Fruit fly (Drosophila melanogaster) whole organism, embryonic: Measurements from ENCODE around the gene sing.

Experiments used
- Atf6 ChIP-seq: fragments of 200-800 bp; sonication (Bioruptor generic); IDR thresholded peaks from 2 replicates; pipeline ENCODE4 v1.3.6; 2022; ENCODE audit warnings: missing biosample characterization, missing genetic modification characterization
- BEAF-32 ChIP-seq: fragments of 200-800 bp; sonication (Bioruptor generic); optimal IDR thresholded peaks from 3 replicates; lab custom pipeline; 2017; ENCODE audit warnings: missing biosample characterization, missing genetic modification characterization, mild to moderate bottlenecking, moderate library complexity, missing genetic modification reagents
- CG11093 ChIP-seq: fragments of 200-800 bp; sonication (Bioruptor generic); IDR thresholded peaks from 3 replicates; pipeline ENCODE4 v1.3.6; 2022; ENCODE audit warnings: missing biosample characterization, missing genetic modification characterization
- CG11560 ChIP-seq: fragments of 200-800 bp; sonication (Bioruptor generic); IDR thresholded peaks from 3 replicates; pipeline ENCODE4 v1.3.6; 2022; ENCODE audit warnings: missing biosample characterization, missing genetic modification characterization
- CG12155 ChIP-seq: fragments of 200-800 bp; sonication (Bioruptor generic); optimal IDR thresholded peaks from 3 replicates; lab custom pipeline; 2016; ENCODE audit warnings: missing biosample characterization, missing genetic modification characterization
- CG14965 ChIP-seq: fragments of 200-800 bp; sonication (Bioruptor generic); optimal IDR thresholded peaks from 2 replicates; lab custom pipeline; 2016; ENCODE audit warnings: missing biosample characterization, missing genetic modification characterization, borderline replicate concordance
- CG1529 ChIP-seq: fragments of 200-800 bp; sonication (Bioruptor generic); optimal IDR thresholded peaks from 3 replicates; lab custom pipeline; 2018; ENCODE audit warnings: missing biosample characterization, missing genetic modification characterization
- CG15601 ChIP-seq: fragments of 200-800 bp; sonication (Bioruptor generic); optimal IDR thresholded peaks from 3 replicates; lab custom pipeline; 2019; ENCODE audit warnings: missing biosample characterization, mild to moderate bottlenecking, missing genetic modification characterization, moderate library complexity
- CG16863 ChIP-seq: fragments of 200-800 bp; sonication (Bioruptor generic); optimal IDR thresholded peaks from 3 replicates; lab custom pipeline; 2016; ENCODE audit warnings: missing biosample characterization, missing genetic modification characterization
- CG17829 ChIP-seq: fragments of 200-800 bp; optimal IDR thresholded peaks from 2 replicates; lab custom pipeline; 2019; ENCODE audit warnings: missing biosample characterization, mild to moderate bottlenecking, missing genetic modification characterization, moderate library complexity
- CG3726 ChIP-seq: fragments of 200-800 bp; sonication (Bioruptor generic); IDR thresholded peaks from 3 replicates; pipeline ENCODE4, ENCODE4 v1.3.6; 2022; ENCODE audit warnings: missing biosample characterization, missing genetic modification characterization
- CG6854 ChIP-seq: fragments of 200-800 bp; sonication (Bioruptor generic); optimal IDR thresholded peaks from 3 replicates; lab custom pipeline; 2017; ENCODE audit warnings: missing biosample characterization, mild to moderate bottlenecking, missing genetic modification characterization
- CG7963 ChIP-seq: fragments of 200-800 bp; sonication (Bioruptor generic); IDR thresholded peaks from 3 replicates; pipeline ENCODE4 v1.3.6; 2022; ENCODE audit warnings: missing biosample characterization, missing genetic modification characterization; ENCODE audit not compliant: partially characterized antibody
- CG8290 ChIP-seq, 3 experiments: fragments of 200-800 bp; sonication (Bioruptor generic); optimal IDR thresholded peaks; 2 replicates each; lab custom pipeline; 2016 to 2019; ENCODE audit warnings: missing biosample characterization in 3 of 3, missing genetic modification characterization in 3 of 3, mild to moderate bottlenecking in 2 of 3, moderate library complexity in 1 of 3
- CG8478 ChIP-seq: fragments of >200 bp; optimal IDR thresholded peaks from 2 replicates; lab custom pipeline; 2018
- CG9932 ChIP-seq: fragments of 200-800 bp; sonication (Bioruptor generic); IDR thresholded peaks from 2 replicates; pipeline ENCODE4 v1.3.6; 2022; ENCODE audit warnings: missing biosample characterization, missing genetic modification characterization
- CTCF ChIP-seq: fragments of 200-800 bp; sonication (Bioruptor generic); optimal IDR thresholded peaks from 2 replicates; lab custom pipeline; 2017; ENCODE audit warnings: missing biosample characterization, mild to moderate bottlenecking, missing genetic modification characterization, moderate library complexity
- Dbx ChIP-seq: fragments of 200-800 bp; sonication (Bioruptor generic); IDR thresholded peaks from 3 replicates; pipeline ENCODE4 v1.3.6; 2022; ENCODE audit warnings: missing biosample characterization, missing genetic modification characterization
- Dll ChIP-seq: fragments of 200-800 bp; sonication (Bioruptor generic); IDR thresholded peaks from 4 replicates; pipeline ENCODE4 v1.3.6; 2022; ENCODE audit warnings: missing biosample characterization, missing genetic modification characterization; ENCODE audit not compliant: partially characterized antibody
- Doc3 ChIP-seq: fragments of 200-800 bp; sonication (Bioruptor generic); IDR thresholded peaks from 3 replicates; pipeline ENCODE4 v1.3.6; 2022; ENCODE audit warnings: missing biosample characterization, missing genetic modification characterization; ENCODE audit not compliant: partially characterized antibody
- Fer2 ChIP-seq: fragments of 200-800 bp; sonication (Bioruptor generic); optimal IDR thresholded peaks from 2 replicates; lab custom pipeline; 2018; ENCODE audit warnings: missing biosample characterization, mild to moderate bottlenecking, missing genetic modification characterization, moderate library complexity
- Gsc ChIP-seq: fragments of 200-800 bp; sonication (Bioruptor generic); IDR thresholded peaks from 2 replicates; pipeline ENCODE4 v1.3.6; 2022; ENCODE audit warnings: missing biosample characterization, missing genetic modification characterization
- Hand ChIP-seq: fragments of 200-800 bp; sonication (Bioruptor generic); optimal IDR thresholded peaks from 2 replicates; lab custom pipeline; 2017; ENCODE audit warnings: mild to moderate bottlenecking, missing biosample characterization, missing genetic modification reagents, missing genetic modification characterization
- Lhr ChIP-seq: fragments of 200-800 bp; sonication (Bioruptor generic); optimal IDR thresholded peaks from 3 replicates; lab custom pipeline; 2017; ENCODE audit warnings: mild to moderate bottlenecking, missing biosample characterization, missing genetic modification reagents, missing genetic modification characterization
- Lpt ChIP-seq: fragments of >200 bp; optimal IDR thresholded peaks from 2 replicates; lab custom pipeline; 2018; ENCODE audit warnings: missing biosample characterization, missing genetic modification characterization
- Mes4 ChIP-seq: fragments of 200-800 bp; sonication (Bioruptor generic); optimal IDR thresholded peaks from 2 replicates; lab custom pipeline; 2016; ENCODE audit warnings: missing biosample characterization, missing genetic modification characterization
- NfI ChIP-seq: fragments of 200-800 bp; sonication (Bioruptor generic); optimal IDR thresholded peaks from 3 replicates; lab custom pipeline; 2018; ENCODE audit warnings: missing biosample characterization, mild to moderate bottlenecking, missing genetic modification characterization, moderate library complexity
- Oli ChIP-seq: fragments of 200-800 bp; sonication (Bioruptor generic); optimal IDR thresholded peaks from 2 replicates; lab custom pipeline; 2018; ENCODE audit warnings: missing biosample characterization, mild to moderate bottlenecking, missing genetic modification characterization, moderate library complexity
- Rfx ChIP-seq: fragments of 200-800 bp; sonication (Bioruptor generic); IDR thresholded peaks from 2 replicates; pipeline ENCODE4 v1.3.6; 2022; ENCODE audit warnings: missing biosample characterization, missing genetic modification characterization
- Scr ChIP-seq: fragments of 200-800 bp; sonication (Bioruptor generic); IDR thresholded peaks from 2 replicates; pipeline ENCODE4 v1.3.6; 2022; ENCODE audit warnings: missing biosample characterization, missing genetic modification characterization; ENCODE audit not compliant: partially characterized antibody
- ash1 ChIP-seq: fragments of 200-800 bp; sonication (Bioruptor generic); optimal IDR thresholded peaks from 2 replicates; lab custom pipeline; 2018; ENCODE audit warnings: missing biosample characterization, mild to moderate bottlenecking, missing genetic modification characterization
- danr ChIP-seq: fragments of 200-800 bp; sonication (Bioruptor generic); IDR thresholded peaks from 2 replicates; pipeline ENCODE4 v1.3.6; 2022; ENCODE audit warnings: missing biosample characterization, missing genetic modification characterization
- eve ChIP-seq, 2 experiments: fragments of >200 bp; optimal IDR thresholded peaks; 2 replicates each; lab custom pipeline; 2017; ENCODE audit warnings: missing biosample characterization in 2 of 2, missing genetic modification characterization in 2 of 2
- gfzf ChIP-seq: fragments of 200-800 bp; sonication (Bioruptor generic); optimal IDR thresholded peaks from 2 replicates; lab custom pipeline; 2016; ENCODE audit warnings: missing biosample characterization, mild to moderate bottlenecking, missing genetic modification characterization, moderate library complexity
- ham ChIP-seq: fragments of 200-800 bp; sonication (Bioruptor generic); IDR thresholded peaks from 2 replicates; pipeline ENCODE4 v1.3.6; 2022; ENCODE audit warnings: missing biosample characterization, missing genetic modification characterization
- kah ChIP-seq: fragments of 200-800 bp; sonication (Bioruptor generic); optimal IDR thresholded peaks from 2 replicates; lab custom pipeline; 2018; ENCODE audit warnings: missing biosample characterization, mild to moderate bottlenecking, missing genetic modification characterization
- mld ChIP-seq: fragments of 200-800 bp; sonication (Bioruptor generic); IDR thresholded peaks from 3 replicates; pipeline ENCODE4 v1.3.6; 2022; ENCODE audit warnings: missing biosample characterization, missing genetic modification characterization; ENCODE audit not compliant: partially characterized antibody
- pan ChIP-seq, 4 experiments: fragments of >200 bp in 3 of 4; fragments of 200-800 bp in 1 of 4; sonication (Bioruptor generic) in 1 of 4; optimal IDR thresholded peaks in 3 of 4; IDR thresholded peaks in 1 of 4; 2 replicates each; pipeline versions ENCODE4 v1.3.6 to Lab custom; 2017 to 2022; ENCODE audit warnings: missing biosample characterization in 2 of 4, missing genetic modification characterization in 2 of 4, mixed read lengths in 1 of 4
- phol ChIP-seq: fragments of 200-800 bp; sonication (Bioruptor generic); optimal IDR thresholded peaks from 3 replicates; lab custom pipeline; 2018; ENCODE audit warnings: missing biosample characterization, mild to moderate bottlenecking, missing genetic modification characterization, moderate library complexity
- ro ChIP-seq: fragments of 200-800 bp; sonication (Bioruptor generic); IDR thresholded peaks from 2 replicates; pipeline ENCODE4 v1.3.6; 2022; ENCODE audit warnings: missing biosample characterization, missing genetic modification characterization
- row ChIP-seq: fragments of 200-800 bp; sonication (Bioruptor generic); IDR thresholded peaks from 3 replicates; pipeline ENCODE4 v1.3.6; 2022; ENCODE audit warnings: missing biosample characterization, missing genetic modification characterization
- sd ChIP-seq: fragments of 200-800 bp; sonication (Bioruptor generic); optimal IDR thresholded peaks from 3 replicates; lab custom pipeline; 2018; ENCODE audit warnings: missing biosample characterization, mild to moderate bottlenecking, missing genetic modification characterization, moderate library complexity
- sna ChIP-seq: fragments of 200-800 bp; sonication (Bioruptor generic); IDR thresholded peaks from 2 replicates; pipeline ENCODE4 v1.3.6; 2022; ENCODE audit warnings: missing biosample characterization, missing genetic modification characterization; ENCODE audit not compliant: partially characterized antibody
- sr ChIP-seq: fragments of 200-800 bp; sonication (Bioruptor generic); IDR thresholded peaks from 3 replicates; pipeline ENCODE4 v1.3.6; 2022; ENCODE audit warnings: missing biosample characterization, missing genetic modification characterization
- tna ChIP-seq: fragments of 200-800 bp; sonication (Bioruptor generic); IDR thresholded peaks from 2 replicates; pipeline ENCODE4 v1.3.6; 2022; ENCODE audit warnings: missing biosample characterization, missing genetic modification characterization; ENCODE audit not compliant: partially characterized antibody
- trh ChIP-seq: fragments of 200-800 bp; sonication (Bioruptor generic); optimal IDR thresholded peaks from 2 replicates; lab custom pipeline; 2016; ENCODE audit warnings: missing biosample characterization, missing genetic modification characterization
- vnd ChIP-seq: fragments of 200-800 bp; sonication (Bioruptor generic); IDR thresholded peaks from 3 replicates; pipeline ENCODE4 v1.3.6; 2022; ENCODE audit warnings: missing biosample characterization, missing genetic modification characterization; ENCODE audit not compliant: partially characterized antibody
- zen ChIP-seq: fragments of 200-800 bp; sonication (Bioruptor generic); optimal IDR thresholded peaks from 3 replicates; lab custom pipeline; 2018; ENCODE audit warnings: missing biosample characterization, mild to moderate bottlenecking, missing genetic modification characterization, moderate library complexity

The sing gene

dm6 chrX:16651098-16651497 is 28.0 kb upstream of the sing start, which contains the start of the genes CG32573 and CG42512 (continued):
- TF ChIP-seq vnd (GFP tag; lab: Robert Waterston, UW) (0 out of 3 replicates have a peak, but pooled peaks have one; percentile 52), Lhr (peak; percentile 39), sna (peak; percentile 59), CG7963 (GFP tag; lab: Robert Waterston, UW) (peak; percentile 69), kah (GFP tag; lab: Kevin White, UChicago) (no peak), Doc3 (peak; percentile 62; the same call in 2 of the 3 replicates), BEAF-32 (GFP tag; lab: Kevin White, UChicago) (peak; percentile 71), sd (tag; lab: Kevin White, UChicago) (peak; percentile 17), phol (tag; lab: Kevin White, UChicago) (peak; percentile 20), CG17829 (tag; lab: Kevin White, UChicago) (peak; percentile 16), tna (GFP tag; lab: Robert Waterston, UW) (peak; percentile 74), CG8290 (GFP tag; optimal IDR thresholded peaks at IDR 0.05; lab: Kevin White, UChicago) (no peak), CG8290 (tag; optimal IDR thresholded peaks at IDR 0.05; lab: Kevin White, UChicago) (peak in 1 of 2 experiments; percentile 71), Scr (GFP tag; lab: Robert Waterston, UW) (peak; percentile 65), CG15601 (tag; lab: Kevin White, UChicago) (peak; percentile 24)

dm6 chrX:16651625-16652024 is 27.5 kb upstream of the sing start:
- TF ChIP-seq CG11093 (GFP tag; lab: Robert Waterston, UW) (no peak), zen (no peak), sna (no peak), Dbx (no peak), sr (GFP tag; lab: Robert Waterston, UW) (no peak), Atf6 (GFP tag; lab: Robert Waterston, UW) (no peak), CG14965 (GFP tag; lab: Kevin White, UChicago) (no peak), Hand (GFP tag; lab: Kevin White, UChicago) (no peak), Gsc (GFP tag; lab: Robert Waterston, UW) (no peak), pan (optimal IDR thresholded peaks at IDR 0.05; lab: Kevin White, UChicago) (no peak), pan (GFP tag; optimal IDR thresholded peaks at IDR 0.05 in 1 of 2, IDR thresholded peaks at IDR 0.05 in 1 of 2) (no peak), Mes4 (GFP tag; lab: Kevin White, UChicago) (no peak), Oli (tag; lab: Kevin White, UChicago) (no peak), trh (GFP tag; lab: Kevin White, UChicago) (no peak), mld (GFP tag; lab: Robert Waterston, UW) (no peak), CG16863 (GFP tag; lab: Kevin White, UChicago) (no peak)

- TF ChIP-seq CG9932 (GFP tag; lab: Robert Waterston, UW) (no peak), CG12155 (GFP tag; lab: Kevin White, UChicago) (no peak), CG6854 (GFP tag; lab: Kevin White, UChicago) (no peak), CG1529 (GFP tag; lab: Kevin White, UChicago) (no peak), danr (no peak), ash1 (no peak), NfI (GFP tag; lab: Kevin White, UChicago) (no peak), CTCF (GFP tag; lab: Kevin White, UChicago) (peak; percentile 65), Lhr (peak; percentile 80), CG3726 (GFP tag; lab: Robert Waterston, UW) (no peak), CG8478 (lab: Kevin White, UChicago) (peak; percentile 60), Dll (GFP tag; lab: Robert Waterston, UW) (peak; percentile 81), eve (GFP tag; optimal IDR thresholded peaks at IDR 0.05; lab: Kevin White, UChicago) (no peak), ham (GFP tag; lab: Robert Waterston, UW) (no peak), CG11560 (tag; lab: Robert Waterston, UW) (peak; percentile 91), row (0 out of 3 replicates have a peak, but pooled peaks have one; percentile 12), Lpt (no peak), ro (no peak), gfzf (GFP tag; lab: Kevin White, UChicago) (peak; percentile 82), Fer2 (tag; lab: Kevin White, UChicago) (no peak), Rfx (GFP tag; lab: Robert Waterston, UW) (no peak)
Measured at dm6 chrX:16654931-16655409, 24.1 kb upstream of the sing start, which contains the start of the genes Nemp and r. TSS of gene Nemp (minus strand) at chrX:16655015. TSS of gene r (plus strand) at chrX:16655359.
